Worm (Caenorhabditis elegans) whole organism, midembryonic: Measurements from ENCODE around the gene clec-221.

Experiments
- T22C8.4 ChIP-seq: fragments of 200-800 bp; sonication (Bioruptor generic); IDR thresholded peaks from 2 replicates; pipeline ENCODE4 v1.3.6; 2022; ENCODE audit warnings: missing genetic modification characterization, missing compliant biosample characterization
- cog-1 ChIP-seq: sonication (generic microtip); optimal IDR thresholded peaks from 2 replicates; lab custom pipeline; 2016; ENCODE audit warnings: missing genetic modification characterization, missing compliant biosample characterization
- flt-1 ChIP-seq: fragments of 200-800 bp; sonication (Bioruptor generic); IDR thresholded peaks from 2 replicates; pipeline ENCODE4 v1.3.6; 2022; ENCODE audit warnings: missing genetic modification characterization, missing compliant biosample characterization
- klf-2 ChIP-seq: fragments of 200-800 bp; sonication (Bioruptor generic); conservative IDR thresholded peaks from 2 replicates; pipeline ENCODE4 v1.3.6; 2022; ENCODE audit warnings: missing genetic modification reagents, missing genetic modification characterization, missing compliant biosample characterization
- med-1 ChIP-seq: sonication (generic microtip); optimal IDR thresholded peaks from 2 replicates; lab custom pipeline; 2017; ENCODE audit warnings: missing genetic modification characterization, mild to moderate bottlenecking, missing compliant biosample characterization, antibody characterized with exemption, missing genetic modification reagents; ENCODE audit not compliant: insufficient read depth
- ref-1 ChIP-seq: fragments of 200-800 bp; sonication (Bioruptor generic); conservative IDR thresholded peaks from 2 replicates; pipeline ENCODE4 v1.3.6; 2022; ENCODE audit warnings: missing genetic modification reagents, missing genetic modification characterization, missing compliant biosample characterization
- tab-1 ChIP-seq: fragments of 200-800 bp; sonication (Bioruptor generic); IDR thresholded peaks from 2 replicates; pipeline ENCODE4 v1.3.6; 2022; ENCODE audit warnings: missing genetic modification characterization, missing compliant biosample characterization
- ztf-23 ChIP-seq: fragments of 200-800 bp; sonication (Bioruptor generic); IDR thresholded peaks from 2 replicates; pipeline ENCODE4 v1.3.6; 2022; ENCODE audit warnings: missing genetic modification reagents, missing genetic modification characterization, missing compliant biosample characterization
- ztf-29 ChIP-seq: fragments of 200-800 bp; sonication (Bioruptor generic); IDR thresholded peaks from 2 replicates; pipeline ENCODE4 v1.3.6; 2022; ENCODE audit warnings: missing genetic modification reagents, missing genetic modification characterization, missing compliant biosample characterization

The clec-221 gene

DNA sequence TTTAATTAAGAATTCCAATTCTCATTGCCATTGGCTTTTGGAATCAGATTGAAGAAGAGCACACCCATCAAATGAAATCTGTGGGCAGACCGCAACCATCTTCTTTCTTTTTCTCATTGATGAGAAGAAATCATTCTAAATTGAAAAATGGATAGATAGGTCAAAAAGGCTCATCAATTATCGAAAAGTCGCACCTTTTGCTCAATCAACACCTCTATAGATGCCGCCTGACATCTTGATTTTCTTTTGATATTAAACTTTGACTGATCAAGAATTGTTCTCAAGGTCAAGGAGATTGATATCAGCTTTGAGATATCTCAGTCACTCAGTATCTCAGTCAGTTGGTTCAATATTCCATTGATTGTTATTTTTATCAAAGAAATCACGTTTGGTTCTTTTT is 44.3 kb downstream of the clec-221 start:
- TF ChIP-seq cog-1 (tag; lab: Kevin White, UChicago): no peak
- TF ChIP-seq ztf-23 (GFP tag; lab: Robert Waterston, UW): no peak
- no peak for TF ChIP-seq ztf-29 (GFP tag; lab: Robert Waterston, UW)
- TF ChIP-seq klf-2 (GFP tag; lab: Robert Waterston, UW): no peak
- TF ChIP-seq ref-1 (GFP tag; lab: Robert Waterston, UW): no peak
- TF ChIP-seq T22C8.4: no peak
- no peak for TF ChIP-seq flt-1 (GFP tag; lab: Robert Waterston, UW)
- TF ChIP-seq med-1 (GFP tag; lab: Kevin White, UChicago): no peak
- no peak for TF ChIP-seq tab-1 (GFP tag; lab: Robert Waterston, UW)

ce11 chrV:10909071-10909470 is 45.2 kb downstream of the clec-221 start, which contains the start of gene zzz-1:
zzz-1 (minus strand) TSS chrV:10909171.
- TF ChIP-seq med-1 (GFP tag; lab: Kevin White, UChicago) (no peak), tab-1 (GFP tag; lab: Robert Waterston, UW) (no peak), ztf-29 (GFP tag; lab: Robert Waterston, UW) (no peak), flt-1 (GFP tag; lab: Robert Waterston, UW) (no peak), ref-1 (GFP tag; lab: Robert Waterston, UW) (no peak), ztf-23 (GFP tag; lab: Robert Waterston, UW) (no peak), T22C8.4 (no peak)

- TF ChIP-seq flt-1 (GFP tag; lab: Robert Waterston, UW): no peak
- TF ChIP-seq klf-2 (GFP tag; lab: Robert Waterston, UW): no peak
- TF ChIP-seq T22C8.4: no peak
- TF ChIP-seq ztf-29 (GFP tag; lab: Robert Waterston, UW): no peak
- no peak for TF ChIP-seq cog-1 (tag; lab: Kevin White, UChicago)
- TF ChIP-seq tab-1 (GFP tag; lab: Robert Waterston, UW): no peak
- no peak for TF ChIP-seq ref-1 (GFP tag; lab: Robert Waterston, UW)
These were observed 49.4 kb downstream of the clec-221 start for ce11 chrV:10904795-10905194.

DNA sequence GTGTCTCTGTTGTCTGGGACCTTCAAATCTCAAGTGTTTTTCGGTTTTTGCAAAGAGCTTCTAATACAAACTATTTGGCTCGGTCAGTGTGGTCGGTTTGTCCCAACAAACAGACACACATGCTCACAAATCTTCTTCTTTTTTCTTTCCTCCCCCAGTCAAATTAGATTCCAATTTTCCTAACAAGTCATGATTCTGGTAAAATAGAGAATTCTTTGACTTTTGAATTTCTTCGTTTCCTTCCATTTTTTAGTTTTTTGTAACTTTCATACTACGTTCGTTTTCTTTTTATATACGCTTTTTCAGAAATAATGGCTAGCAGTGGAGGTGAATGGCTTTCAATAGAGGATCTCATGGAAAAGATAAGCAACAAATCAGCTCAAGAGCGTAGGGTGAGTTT is 50.5 kb downstream of the clec-221 start, which contains the start of gene F32D8.15:
Gene F32D8.15, plus strand, starts transcription at position 301 of the 400 bp plus-strand sequence.
- TF ChIP-seq ztf-29 (GFP tag; lab: Robert Waterston, UW): no peak
- TF ChIP-seq ref-1 (GFP tag; lab: Robert Waterston, UW): no peak
- no peak for TF ChIP-seq tab-1 (GFP tag; lab: Robert Waterston, UW)
- no peak for TF ChIP-seq cog-1 (tag; lab: Kevin White, UChicago)
- TF ChIP-seq flt-1 (GFP tag; lab: Robert Waterston, UW): no peak
- no peak for TF ChIP-seq med-1 (GFP tag; lab: Kevin White, UChicago)
- TF ChIP-seq T22C8.4: no peak
- TF ChIP-seq ztf-23 (GFP tag; lab: Robert Waterston, UW): no peak
- TF ChIP-seq klf-2 (GFP tag; lab: Robert Waterston, UW): no peak
